Worm (Caenorhabditis elegans) whole organism, L2 larva: ENCODE data around the gene glb-1.

ENCODE experiments used
- C34F6.9 ChIP-seq: fragments of 150-350 bp; optimal IDR thresholded peaks from 2 replicates; lab custom pipeline; 2014; ENCODE audit warnings: missing biosample characterization, missing genetic modification characterization
- F13H6.1 ChIP-seq: sonication (generic microtip); optimal IDR thresholded peaks from 2 replicates; lab custom pipeline; 2016; ENCODE audit warnings: missing genetic modification characterization, missing compliant biosample characterization
- R02D3.7 ChIP-seq: fragments of 150-350 bp; optimal IDR thresholded peaks from 2 replicates; lab custom pipeline; 2014; ENCODE audit warnings: missing biosample characterization, missing genetic modification characterization
- Y55F3AM.14 ChIP-seq: fragments of 200-800 bp; sonication (Bioruptor generic); optimal IDR thresholded peaks from 2 replicates; lab custom pipeline; 2018; ENCODE audit warnings: mild to moderate bottlenecking, missing genetic modification characterization, missing compliant biosample characterization
- ZK546.5 ChIP-seq: sonication (generic microtip); optimal IDR thresholded peaks from 2 replicates; lab custom pipeline; 2017; ENCODE audit warnings: missing biosample characterization, missing genetic modification characterization
- alr-1 ChIP-seq: fragments of 150-350 bp; optimal IDR thresholded peaks from 2 replicates; lab custom pipeline; 2014; ENCODE audit warnings: missing biosample characterization, missing genetic modification characterization
- aly-2 ChIP-seq: fragments of 150-350 bp; optimal IDR thresholded peaks from 2 replicates; lab custom pipeline; 2014; ENCODE audit warnings: missing biosample characterization, missing genetic modification characterization
- ama-1 ChIP-seq: fragments of 150-350 bp; optimal IDR thresholded peaks from 2 replicates; lab custom pipeline; 2018; ENCODE audit warnings: inconsistent platforms
- blmp-1 ChIP-seq: sonication (generic microtip); optimal IDR thresholded peaks from 2 replicates; lab custom pipeline; 2017; ENCODE audit warnings: missing genetic modification characterization, mild to moderate bottlenecking, missing compliant biosample characterization, antibody characterized with exemption, moderate library complexity; ENCODE audit not compliant: insufficient read depth
- ceh-16 ChIP-seq: fragments of 150-350 bp; optimal IDR thresholded peaks from 2 replicates; lab custom pipeline; 2014; ENCODE audit warnings: missing biosample characterization, missing genetic modification characterization
- ceh-82 ChIP-seq: fragments of 150-350 bp; optimal IDR thresholded peaks from 2 replicates; lab custom pipeline; 2014; ENCODE audit warnings: missing biosample characterization, missing genetic modification characterization
- crh-2 ChIP-seq: sonication (generic microtip); optimal IDR thresholded peaks from 2 replicates; lab custom pipeline; 2017; ENCODE audit warnings: missing biosample characterization, missing genetic modification characterization
- dmd-4 ChIP-seq: sonication (generic microtip); optimal IDR thresholded peaks from 2 replicates; lab custom pipeline; 2017; ENCODE audit warnings: missing biosample characterization, missing genetic modification characterization
- egl-27 ChIP-seq: sonication (generic microtip); optimal IDR thresholded peaks from 3 replicates; lab custom pipeline; 2017; ENCODE audit warnings: missing biosample characterization, missing genetic modification reagents, missing genetic modification characterization
- elt-1 ChIP-seq: fragments of 150-350 bp; optimal IDR thresholded peaks from 2 replicates; lab custom pipeline; 2014; ENCODE audit warnings: missing biosample characterization, missing genetic modification characterization
- elt-3 ChIP-seq: sonication (generic microtip); optimal IDR thresholded peaks from 2 replicates; lab custom pipeline; 2017; ENCODE audit warnings: missing biosample characterization, missing genetic modification characterization
- fos-1 ChIP-seq: fragments of 150-350 bp; optimal IDR thresholded peaks from 2 replicates; lab custom pipeline; 2014; ENCODE audit warnings: missing biosample characterization, missing genetic modification characterization
- gmeb-1 ChIP-seq: fragments of 150-350 bp; optimal IDR thresholded peaks from 2 replicates; lab custom pipeline; 2014; ENCODE audit warnings: missing biosample characterization, missing genetic modification characterization
- lin-11 ChIP-seq: fragments of 150-350 bp; sonication (generic microtip); optimal IDR thresholded peaks from 2 replicates; lab custom pipeline; 2014; ENCODE audit warnings: missing biosample characterization, missing genetic modification characterization, inconsistent platforms, mixed read lengths
- lin-13 ChIP-seq: fragments of 150-350 bp; optimal IDR thresholded peaks from 2 replicates; lab custom pipeline; 2014; ENCODE audit warnings: missing biosample characterization, missing genetic modification reagents, missing genetic modification characterization
- lin-39 ChIP-seq: fragments of 150-350 bp; optimal IDR thresholded peaks from 2 replicates; lab custom pipeline; 2014; ENCODE audit warnings: missing biosample characterization, missing genetic modification reagents, missing genetic modification characterization
- lsy-2 ChIP-seq, 2 experiments: fragments of 150-350 bp in 1 of 2; sonication (generic microtip) in 1 of 2; optimal IDR thresholded peaks; 2 replicates each; lab custom pipeline; 2014 to 2017; ENCODE audit warnings: missing biosample characterization in 2 of 2, missing genetic modification characterization in 2 of 2
- mab-5 ChIP-seq: fragments of 150-350 bp; optimal IDR thresholded peaks from 2 replicates; lab custom pipeline; 2014; ENCODE audit warnings: missing biosample characterization, missing genetic modification characterization
- mbf-1 ChIP-seq: sonication (generic microtip); optimal IDR thresholded peaks from 2 replicates; lab custom pipeline; 2017; ENCODE audit warnings: missing biosample characterization, missing genetic modification characterization
- mdl-1 ChIP-seq, 2 experiments: fragments of 150-350 bp in 1 of 2; sonication (generic microtip) in 1 of 2; optimal IDR thresholded peaks; 2 replicates each; lab custom pipeline; 2017; ENCODE audit warnings: missing biosample characterization in 2 of 2, missing genetic modification characterization in 2 of 2
- nhr-10 ChIP-seq: sonication (generic microtip); optimal IDR thresholded peaks from 2 replicates; lab custom pipeline; 2017; ENCODE audit warnings: missing biosample characterization, missing genetic modification characterization
- nhr-11 ChIP-seq: fragments of 150-350 bp; optimal IDR thresholded peaks from 2 replicates; lab custom pipeline; 2014; ENCODE audit warnings: missing biosample characterization, missing genetic modification characterization
- nhr-12 ChIP-seq: fragments of 150-350 bp; optimal IDR thresholded peaks from 2 replicates; lab custom pipeline; 2014; ENCODE audit warnings: missing biosample characterization, missing genetic modification characterization
- nhr-129 ChIP-seq: fragments of 150-350 bp; optimal IDR thresholded peaks from 2 replicates; lab custom pipeline; 2014; ENCODE audit warnings: missing biosample characterization, missing genetic modification characterization
- nhr-21 ChIP-seq: fragments of 150-350 bp; optimal IDR thresholded peaks from 2 replicates; lab custom pipeline; 2014; ENCODE audit warnings: missing biosample characterization, missing genetic modification characterization
- nhr-23 ChIP-seq: fragments of 150-350 bp; optimal IDR thresholded peaks from 2 replicates; lab custom pipeline; 2014; ENCODE audit warnings: missing biosample characterization, missing genetic modification reagents, missing genetic modification characterization
- nhr-237 ChIP-seq: fragments of 150-350 bp; optimal IDR thresholded peaks from 2 replicates; lab custom pipeline; 2014; ENCODE audit warnings: missing biosample characterization, missing genetic modification characterization
- nhr-25 ChIP-seq: fragments of 150-350 bp; sonication (generic microtip); optimal IDR thresholded peaks from 3 replicates; lab custom pipeline; 2014; ENCODE audit warnings: missing biosample characterization, missing genetic modification characterization
- nhr-6 ChIP-seq: fragments of 150-350 bp; optimal IDR thresholded peaks from 2 replicates; lab custom pipeline; 2014; ENCODE audit warnings: missing biosample characterization, missing genetic modification characterization
- nhr-77 ChIP-seq: fragments of 150-350 bp; optimal IDR thresholded peaks from 2 replicates; lab custom pipeline; 2014; ENCODE audit warnings: missing biosample characterization, missing genetic modification characterization
- peb-1 ChIP-seq: fragments of 150-350 bp; optimal IDR thresholded peaks from 2 replicates; lab custom pipeline; 2014; ENCODE audit warnings: missing biosample characterization, missing genetic modification characterization
- sem-4 ChIP-seq: fragments of 150-350 bp; optimal IDR thresholded peaks from 2 replicates; lab custom pipeline; 2014; ENCODE audit warnings: missing biosample characterization, missing genetic modification reagents, missing genetic modification characterization
- skn-1 ChIP-seq: sonication (generic microtip); optimal IDR thresholded peaks from 2 replicates; lab custom pipeline; 2017; ENCODE audit warnings: missing biosample characterization, missing genetic modification characterization
- sma-3 ChIP-seq: sonication (generic microtip); optimal IDR thresholded peaks from 2 replicates; lab custom pipeline; 2016; ENCODE audit warnings: missing genetic modification reagents, missing genetic modification characterization, missing compliant biosample characterization
- sma-9 ChIP-seq, 2 experiments: fragments of 150-350 bp in 1 of 2; sonication (generic microtip) in 1 of 2; optimal IDR thresholded peaks; 2 replicates each; lab custom pipeline; 2014 to 2016; ENCODE audit warnings: missing genetic modification characterization in 2 of 2, mild to moderate bottlenecking in 1 of 2, missing biosample characterization in 1 of 2, missing compliant biosample characterization in 1 of 2, missing genetic modification reagents in 1 of 2, moderate library complexity in 1 of 2
- snpc-4 ChIP-seq: fragments of 150-350 bp; optimal IDR thresholded peaks from 2 replicates; lab custom pipeline; 2014; ENCODE audit warnings: missing biosample characterization, missing genetic modification characterization
- unc-39 ChIP-seq: fragments of 150-350 bp; optimal IDR thresholded peaks from 2 replicates; lab custom pipeline; 2014; ENCODE audit warnings: missing biosample characterization, missing genetic modification characterization
- unc-55 ChIP-seq: fragments of 150-350 bp; sonication (generic microtip); optimal IDR thresholded peaks from 3 replicates; lab custom pipeline; 2014; ENCODE audit warnings: missing biosample characterization, missing genetic modification reagents, missing genetic modification characterization
- unc-62 ChIP-seq: fragments of 150-350 bp; optimal IDR thresholded peaks from 2 replicates; lab custom pipeline; 2014; ENCODE audit warnings: missing biosample characterization, missing genetic modification reagents, missing genetic modification characterization
- zag-1 ChIP-seq: fragments of 150-350 bp; optimal IDR thresholded peaks from 2 replicates; lab custom pipeline; 2014; ENCODE audit warnings: missing biosample characterization, missing genetic modification characterization
- ztf-1 ChIP-seq: fragments of 200-800 bp; sonication (Bioruptor generic); conservative IDR thresholded peaks from 2 replicates; pipeline ENCODE4 v1.3.6; 2022; ENCODE audit warnings: missing genetic modification characterization, missing compliant biosample characterization
- ztf-11 ChIP-seq: sonication (generic microtip); optimal IDR thresholded peaks from 2 replicates; lab custom pipeline; 2017; ENCODE audit warnings: missing biosample characterization, missing genetic modification characterization
- ztf-4 ChIP-seq: fragments of 150-350 bp; optimal IDR thresholded peaks from 2 replicates; lab custom pipeline; 2014; ENCODE audit warnings: missing biosample characterization, missing genetic modification characterization

glb-1 gene

ce11 chrIII:8888956-8889355 is 34.1 kb downstream of the glb-1 start, which contains the start of gene ZK637.14:
ZK637.14 (minus strand) TSS chrIII:8889156.
- TF ChIP-seq nhr-25 (peak; percentile 3), dmd-4 (no peak), unc-62 (GFP tag; lab: Kevin White, UChicago) (no peak), ama-1 (peak; percentile 2), mbf-1 (no peak), crh-2 (tag; lab: Kevin White, UChicago) (peak; percentile 89), nhr-77 (tag; lab: Kevin White, UChicago) (no peak), sma-9 (GFP tag; optimal IDR thresholded peaks at IDR 0.05; lab: Kevin White, UChicago) (peak; percentile 15), sma-9 (tag; optimal IDR thresholded peaks at IDR 0.05; lab: Kevin White, UChicago) (no peak), unc-55 (GFP tag; lab: Kevin White, UChicago) (peak; percentile 61), Y55F3AM.14 (GFP tag; lab: Kevin White, UChicago) (no peak), fos-1 (tag; lab: Kevin White, UChicago) (peak; percentile 95), snpc-4 (tag; lab: Kevin White, UChicago) (no peak), sma-3 (GFP tag; lab: Kevin White, UChicago) (peak; percentile 16), ceh-16 (tag; lab: Kevin White, UChicago) (no peak), ztf-1 (GFP tag; lab: Robert Waterston, UW) (no peak), aly-2 (tag; lab: Kevin White, UChicago) (no peak), C34F6.9 (tag; lab: Kevin White, UChicago) (peak; percentile 93), nhr-237 (tag; lab: Kevin White, UChicago) (no peak), nhr-12 (no peak), lsy-2 (tag; optimal IDR thresholded peaks at IDR 0.05; lab: Kevin White, UChicago) (peak; percentile 45 to 76), peb-1 (tag; lab: Kevin White, UChicago) (no peak), ceh-82 (tag; lab: Kevin White, UChicago) (no peak), mab-5 (tag; lab: Kevin White, UChicago) (no peak), ztf-4 (tag; lab: Kevin White, UChicago) (no peak), elt-1 (tag; lab: Kevin White, UChicago) (no peak), lin-13 (GFP tag; lab: Kevin White, UChicago) (no peak), gmeb-1 (peak; percentile 49), R02D3.7 (no peak), nhr-6 (tag; lab: Kevin White, UChicago) (peak; percentile 9), nhr-23 (tag; lab: Kevin White, UChicago) (no peak), egl-27 (tag; lab: Kevin White, UChicago) (no peak), zag-1 (tag; lab: Kevin White, UChicago) (no peak), mdl-1 (tag; optimal IDR thresholded peaks at IDR 0.05; lab: Kevin White, UChicago) (no peak), ZK546.5 (no peak), ztf-11 (tag; lab: Kevin White, UChicago) (no peak), unc-39 (tag; lab: Kevin White, UChicago) (no peak), elt-3 (tag; lab: Kevin White, UChicago) (no peak), nhr-10 (tag; lab: Kevin White, UChicago) (no peak), blmp-1 (tag; lab: Kevin White, UChicago) (no peak), nhr-129 (tag; lab: Kevin White, UChicago) (peak; percentile 71), lin-39 (tag; lab: Kevin White, UChicago) (no peak), skn-1 (peak; percentile 73), nhr-21 (tag; lab: Kevin White, UChicago) (peak; percentile 23), F13H6.1 (no peak), lin-11 (tag; lab: Kevin White, UChicago) (peak; percentile 39), nhr-11 (tag; lab: Kevin White, UChicago) (no peak), alr-1 (tag; lab: Kevin White, UChicago) (no peak), sem-4 (tag; lab: Kevin White, UChicago) (no peak)
